Worm (Caenorhabditis elegans): ENCODE measurements around the gene F32D8.4.
A peak's percentile ranks its signal among the peaks of the same experiment; 100 is the strongest.

F32D8.4 gene

DNA sequence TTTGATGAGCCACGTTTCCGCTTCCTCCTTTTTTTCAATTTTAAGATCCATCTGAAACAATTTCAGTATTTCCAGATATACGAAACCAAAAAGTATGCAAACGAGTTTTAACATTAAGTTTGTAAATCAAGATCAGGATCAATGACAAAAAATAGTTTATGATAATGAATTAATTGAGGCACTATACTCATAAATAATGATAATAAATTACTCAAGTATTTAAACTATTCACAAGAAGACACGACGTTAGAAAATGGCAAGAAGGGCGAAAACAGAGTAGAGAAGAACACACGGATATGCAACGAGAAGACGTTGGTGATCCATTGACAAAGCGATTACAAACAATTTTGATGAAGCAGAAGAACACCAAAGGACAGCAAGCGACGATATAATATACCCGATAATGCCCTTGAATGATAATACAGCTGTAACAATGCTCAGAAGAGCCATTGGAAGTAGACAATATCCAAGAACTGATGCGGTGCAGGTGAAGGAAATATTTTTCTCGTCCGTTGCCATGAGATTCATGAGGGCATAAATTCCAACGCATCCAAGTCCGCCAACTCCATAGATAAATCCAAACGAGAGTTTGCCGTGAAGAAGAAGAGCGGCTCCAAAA lies at the start of gene F32D8.4:
F32D8.4 (minus strand) TSS at position 51 of the 619 bp plus-strand sequence.
- TF ChIP-seq hlh-30 (tag; optimal IDR thresholded peaks at IDR 0.05; ENCODE audit: insufficient read depth) (no peak), ceh-45 (GFP tag; IDR thresholded peaks at IDR 0.05) (no peak), ahr-1 (tag; optimal IDR thresholded peaks at IDR 0.05) (no peak), nfya-1 (tag; optimal IDR thresholded peaks at IDR 0.05) (no peak), pha-2 (tag; optimal IDR thresholded peaks at IDR 0.05) (no peak), ceh-48 (tag; optimal IDR thresholded peaks at IDR 0.05) (no peak), K02D7.2 (tag; optimal IDR thresholded peaks at IDR 0.05) (no peak), ceh-22 (tag; optimal IDR thresholded peaks at IDR 0.05) (no peak), eyg-1 (tag; optimal IDR thresholded peaks at IDR 0.05) (no peak), ceh-2 (tag; optimal IDR thresholded peaks at IDR 0.05) (no peak), gmeb-2 (tag; optimal IDR thresholded peaks at IDR 0.05) (no peak), nhr-11 (tag; optimal IDR thresholded peaks at IDR 0.05) (no peak), ets-4 (tag; optimal IDR thresholded peaks at IDR 0.05) (no peak), Y22D7AL.16 (tag; optimal IDR thresholded peaks at IDR 0.05) (no peak), unc-42 (tag; optimal IDR thresholded peaks at IDR 0.05) (no peak), dmd-4 (tag; optimal IDR thresholded peaks at IDR 0.05; ENCODE audit: borderline replicate concordance) (no peak), fkh-6 (tag; optimal IDR thresholded peaks at IDR 0.05) (no peak), ztf-16 (tag; optimal IDR thresholded peaks at IDR 0.05) (no peak), pqm-1 (tag; optimal IDR thresholded peaks at IDR 0.05) (no peak), madf-2 (tag; optimal IDR thresholded peaks at IDR 0.05) (no peak)

DNA sequence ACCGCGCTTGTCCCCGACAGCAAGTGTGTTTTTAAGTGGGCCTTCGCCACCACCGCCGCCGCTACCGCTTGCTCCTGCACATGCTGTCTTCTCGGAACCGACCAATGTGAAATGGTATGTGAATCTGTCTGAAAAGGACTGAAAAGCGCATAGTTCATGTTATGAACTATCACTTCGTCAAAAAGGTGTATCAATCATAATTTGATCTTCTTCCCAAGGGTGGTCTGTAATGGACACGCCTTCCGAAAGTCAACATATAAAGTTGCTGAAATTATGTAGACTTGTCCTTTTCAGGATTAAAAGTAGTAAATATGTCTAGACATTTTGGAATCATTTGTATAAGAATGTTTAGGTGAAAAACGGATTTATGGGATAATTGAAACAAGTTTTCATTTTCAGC lies 48.8 kb upstream of the F32D8.4 start, which contains the start of gene zip-9:
zip-9 (plus strand) TSS at position 301 of the 400 bp plus-strand sequence.
- TF ChIP-seq madf-2 (tag; optimal IDR thresholded peaks at IDR 0.05) (no peak), ref-2 (tag; optimal IDR thresholded peaks at IDR 0.05) (no peak), mec-3 (tag; optimal IDR thresholded peaks at IDR 0.05; ENCODE audit: borderline replicate concordance) (no peak), tbx-7 (tag; optimal IDR thresholded peaks at IDR 0.05) (no peak), ceh-2 (tag; optimal IDR thresholded peaks at IDR 0.05) (no peak), pag-3 (tag; optimal IDR thresholded peaks at IDR 0.05; ENCODE audit: borderline replicate concordance) (no peak), ahr-1 (tag; optimal IDR thresholded peaks at IDR 0.05) (no peak), ztf-16 (tag; optimal IDR thresholded peaks at IDR 0.05) (no peak), pat-9 (tag; optimal IDR thresholded peaks at IDR 0.05) (no peak), sdc-2 (tag; optimal IDR thresholded peaks at IDR 0.05) (no peak), ceh-30 (tag; optimal IDR thresholded peaks at IDR 0.05) (no peak), Y22D7AL.16 (tag; optimal IDR thresholded peaks at IDR 0.05) (no peak), ets-4 (tag; optimal IDR thresholded peaks at IDR 0.05) (no peak), ama-1 (optimal IDR thresholded peaks at IDR 0.05) (no peak)

DNA sequence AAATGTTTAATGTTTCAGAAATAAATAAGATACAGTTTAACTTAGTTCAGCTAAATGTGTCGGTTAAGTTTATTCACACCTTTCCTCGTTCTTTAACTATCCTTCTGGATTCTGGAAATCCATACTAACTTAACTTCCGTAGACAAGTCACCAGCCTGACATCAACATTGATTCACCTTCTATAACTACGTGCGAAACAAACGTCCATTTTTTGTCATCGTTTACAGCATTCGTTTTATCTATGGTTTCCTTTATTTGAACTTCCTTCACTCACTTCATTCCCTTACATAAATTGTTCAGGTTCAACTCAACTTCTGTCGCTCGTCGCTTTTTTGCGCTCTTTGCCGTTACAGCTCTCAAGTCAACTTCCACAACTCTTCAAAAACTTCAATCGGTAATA lies 47.8 kb upstream of the F32D8.4 start, which contains the start of gene F17C11.26:
F17C11.26 (plus strand) TSS at position 301 of the 400 bp plus-strand sequence.
- TF ChIP-seq sdc-2 (tag; optimal IDR thresholded peaks at IDR 0.05) (no peak), hlh-13 (GFP tag; optimal IDR thresholded peaks at IDR 0.05) (no peak), ceh-31 (tag; optimal IDR thresholded peaks at IDR 0.05) (no peak), ceh-48 (tag; optimal IDR thresholded peaks at IDR 0.05) (no peak), zip-5 (tag; optimal IDR thresholded peaks at IDR 0.05) (no peak), ttx-3 (tag; optimal IDR thresholded peaks at IDR 0.05) (no peak), elt-4 (tag; optimal IDR thresholded peaks at IDR 0.05) (no peak), ets-4 (tag; optimal IDR thresholded peaks at IDR 0.05) (no peak), ahr-1 (tag; optimal IDR thresholded peaks at IDR 0.05) (no peak), syd-9 (tag; optimal IDR thresholded peaks at IDR 0.05) (no peak), fkh-6 (tag; optimal IDR thresholded peaks at IDR 0.05) (no peak), che-1 (tag; optimal IDR thresholded peaks at IDR 0.05) (no peak), unc-3 (GFP tag; conservative IDR thresholded peaks at IDR 0.05) (no peak), unc-3 (tag; optimal IDR thresholded peaks at IDR 0.05) (no peak)

DNA sequence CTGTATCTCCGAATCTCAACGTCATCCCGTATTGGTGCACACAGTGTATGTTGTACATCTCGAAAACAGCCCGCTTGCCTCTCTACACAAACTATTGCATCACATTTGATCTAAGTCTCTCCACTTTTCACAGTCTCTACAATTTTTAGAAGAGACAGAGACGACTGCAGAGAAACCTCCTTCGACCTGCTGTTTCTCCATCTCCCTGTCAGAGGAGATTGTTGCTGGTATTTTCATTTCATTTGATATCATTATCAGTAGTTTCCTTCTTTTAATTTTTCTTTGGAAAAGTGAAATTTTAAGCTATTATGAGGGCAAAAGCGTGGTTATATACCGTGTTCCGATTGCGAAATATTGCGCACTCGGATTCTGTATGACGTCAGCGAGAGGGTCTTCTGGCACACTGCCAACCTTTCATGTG lies 47.2 kb upstream of the F32D8.4 start:
- TF ChIP-seq nfya-1 (tag; optimal IDR thresholded peaks at IDR 0.05): peak; percentile 68
- TF ChIP-seq elt-2 (tag; optimal IDR thresholded peaks at IDR 0.05): peak; percentile 71
- TF ChIP-seq ref-2 (tag; optimal IDR thresholded peaks at IDR 0.05): peak; percentile 37
- no peak for TF ChIP-seq che-1 (tag; optimal IDR thresholded peaks at IDR 0.05)
- TF ChIP-seq unc-42 (tag; optimal IDR thresholded peaks at IDR 0.05): peak; percentile 24
- peak; percentile 29 for TF ChIP-seq unc-55 (GFP tag; optimal IDR thresholded peaks at IDR 0.05)
- peak; percentile 49 for TF ChIP-seq pqm-1 (tag; optimal IDR thresholded peaks at IDR 0.05)
- TF ChIP-seq hlh-15 (tag; optimal IDR thresholded peaks at IDR 0.05): no peak
